Fruit fly (Drosophila melanogaster) whole organism, adult: ENCODE measurements around the gene Chd64.

ENCODE experiments used
- CG11617 ChIP-seq: fragments of 200-800 bp; sonication (Bioruptor generic); optimal IDR thresholded peaks from 2 replicates; lab custom pipeline; 2017; ENCODE audit warnings: mild to moderate bottlenecking, missing biosample characterization, missing genetic modification reagents, missing genetic modification characterization
- CG14711 ChIP-seq: fragments of 200-800 bp; sonication (Bioruptor generic); optimal IDR thresholded peaks from 2 replicates; lab custom pipeline; 2018; ENCODE audit warnings: missing biosample characterization, mild to moderate bottlenecking, missing genetic modification characterization, moderate library complexity
- CG1620 ChIP-seq: fragments of 200-800 bp; sonication (Bioruptor generic); optimal IDR thresholded peaks from 2 replicates; lab custom pipeline; 2016; ENCODE audit warnings: missing biosample characterization, missing genetic modification characterization
- CG33017 ChIP-seq: fragments of 200-800 bp; sonication (Bioruptor generic); optimal IDR thresholded peaks from 2 replicates; lab custom pipeline; 2018; ENCODE audit warnings: missing biosample characterization, mild to moderate bottlenecking, missing genetic modification characterization, moderate library complexity
- CG5204 ChIP-seq: fragments of 200-800 bp; sonication (Bioruptor generic); optimal IDR thresholded peaks from 2 replicates; lab custom pipeline; 2016; ENCODE audit warnings: missing biosample characterization, missing genetic modification characterization
- Clk ChIP-seq: fragments of 200-800 bp; sonication (Bioruptor generic); optimal IDR thresholded peaks from 2 replicates; lab custom pipeline; 2017; ENCODE audit warnings: missing biosample characterization, missing genetic modification characterization
- cic ChIP-seq: fragments of 200-800 bp; sonication (Bioruptor generic); optimal IDR thresholded peaks from 2 replicates; lab custom pipeline; 2017; ENCODE audit warnings: missing biosample characterization, mild to moderate bottlenecking, missing genetic modification characterization, moderate library complexity
- cnc ChIP-seq, 2 experiments: fragments of >200 bp; optimal IDR thresholded peaks; 2 replicates each; lab custom pipeline; 2017

DNA sequence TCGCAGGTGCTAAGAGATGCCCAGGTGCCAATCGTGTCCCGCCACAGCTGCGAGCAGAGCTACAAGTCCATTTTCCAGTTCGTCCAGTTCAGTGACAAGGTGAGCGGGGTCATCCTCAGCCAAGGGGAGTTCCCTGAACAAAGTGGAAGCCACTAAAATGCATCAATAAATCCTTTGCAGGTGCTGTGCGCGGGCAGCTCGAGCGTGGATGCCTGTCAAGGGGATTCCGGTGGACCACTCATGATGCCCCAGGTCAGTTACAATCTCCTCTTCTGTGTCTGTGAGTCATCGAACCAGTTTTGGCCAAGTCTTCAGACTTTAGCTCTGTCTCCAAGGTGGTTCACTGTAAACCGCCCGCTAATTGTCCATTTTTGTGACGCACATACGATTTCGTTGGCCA is 23.0 kb upstream of the Chd64 start:
- TF ChIP-seq cnc (optimal IDR thresholded peaks at IDR 0.05; lab: Kevin White, UChicago) (no peak), CG14711 (no peak), Clk (GFP tag; lab: Kevin White, UChicago) (no peak), CG33017 (no peak), cic (GFP tag; lab: Kevin White, UChicago) (no peak), CG11617 (GFP tag; lab: Kevin White, UChicago) (no peak), CG5204 (GFP tag; lab: Kevin White, UChicago) (no peak), CG1620 (GFP tag; lab: Kevin White, UChicago) (no peak)
